Worm (Caenorhabditis elegans) whole organism, L2 larva: Measurements from ENCODE around the gene C54D10.5.

Source experiments
- C34F6.9 ChIP-seq: fragments of 150-350 bp; optimal IDR thresholded peaks from 2 replicates; lab custom pipeline; 2014; ENCODE audit warnings: missing biosample characterization, missing genetic modification characterization
- F13H6.1 ChIP-seq: sonication (generic microtip); optimal IDR thresholded peaks from 2 replicates; lab custom pipeline; 2016; ENCODE audit warnings: missing genetic modification characterization, missing compliant biosample characterization
- R02D3.7 ChIP-seq: fragments of 150-350 bp; optimal IDR thresholded peaks from 2 replicates; lab custom pipeline; 2014; ENCODE audit warnings: missing biosample characterization, missing genetic modification characterization
- Y55F3AM.14 ChIP-seq: fragments of 200-800 bp; sonication (Bioruptor generic); optimal IDR thresholded peaks from 2 replicates; lab custom pipeline; 2018; ENCODE audit warnings: mild to moderate bottlenecking, missing genetic modification characterization, missing compliant biosample characterization
- ZK546.5 ChIP-seq: sonication (generic microtip); optimal IDR thresholded peaks from 2 replicates; lab custom pipeline; 2017; ENCODE audit warnings: missing biosample characterization, missing genetic modification characterization
- alr-1 ChIP-seq: fragments of 150-350 bp; optimal IDR thresholded peaks from 2 replicates; lab custom pipeline; 2014; ENCODE audit warnings: missing biosample characterization, missing genetic modification characterization
- aly-2 ChIP-seq: fragments of 150-350 bp; optimal IDR thresholded peaks from 2 replicates; lab custom pipeline; 2014; ENCODE audit warnings: missing biosample characterization, missing genetic modification characterization
- ama-1 ChIP-seq: fragments of 150-350 bp; optimal IDR thresholded peaks from 2 replicates; lab custom pipeline; 2018; ENCODE audit warnings: inconsistent platforms
- blmp-1 ChIP-seq: sonication (generic microtip); optimal IDR thresholded peaks from 2 replicates; lab custom pipeline; 2017; ENCODE audit warnings: missing genetic modification characterization, mild to moderate bottlenecking, missing compliant biosample characterization, antibody characterized with exemption, moderate library complexity; ENCODE audit not compliant: insufficient read depth
- ceh-16 ChIP-seq: fragments of 150-350 bp; optimal IDR thresholded peaks from 2 replicates; lab custom pipeline; 2014; ENCODE audit warnings: missing biosample characterization, missing genetic modification characterization
- dmd-4 ChIP-seq: sonication (generic microtip); optimal IDR thresholded peaks from 2 replicates; lab custom pipeline; 2017; ENCODE audit warnings: missing biosample characterization, missing genetic modification characterization
- elt-3 ChIP-seq: sonication (generic microtip); optimal IDR thresholded peaks from 2 replicates; lab custom pipeline; 2017; ENCODE audit warnings: missing biosample characterization, missing genetic modification characterization
- fos-1 ChIP-seq: fragments of 150-350 bp; optimal IDR thresholded peaks from 2 replicates; lab custom pipeline; 2014; ENCODE audit warnings: missing biosample characterization, missing genetic modification characterization
- gmeb-1 ChIP-seq: fragments of 150-350 bp; optimal IDR thresholded peaks from 2 replicates; lab custom pipeline; 2014; ENCODE audit warnings: missing biosample characterization, missing genetic modification characterization
- lin-11 ChIP-seq: fragments of 150-350 bp; sonication (generic microtip); optimal IDR thresholded peaks from 2 replicates; lab custom pipeline; 2014; ENCODE audit warnings: missing biosample characterization, missing genetic modification characterization, inconsistent platforms, mixed read lengths
- lin-13 ChIP-seq: fragments of 150-350 bp; optimal IDR thresholded peaks from 2 replicates; lab custom pipeline; 2014; ENCODE audit warnings: missing biosample characterization, missing genetic modification reagents, missing genetic modification characterization
- lsy-2 ChIP-seq, 2 experiments: fragments of 150-350 bp in 1 of 2; sonication (generic microtip) in 1 of 2; optimal IDR thresholded peaks; 2 replicates each; lab custom pipeline; 2014 to 2017; ENCODE audit warnings: missing biosample characterization in 2 of 2, missing genetic modification characterization in 2 of 2
- mab-5 ChIP-seq: fragments of 150-350 bp; optimal IDR thresholded peaks from 2 replicates; lab custom pipeline; 2014; ENCODE audit warnings: missing biosample characterization, missing genetic modification characterization
- mbf-1 ChIP-seq: sonication (generic microtip); optimal IDR thresholded peaks from 2 replicates; lab custom pipeline; 2017; ENCODE audit warnings: missing biosample characterization, missing genetic modification characterization
- mdl-1 ChIP-seq, 2 experiments: fragments of 150-350 bp in 1 of 2; sonication (generic microtip) in 1 of 2; optimal IDR thresholded peaks; 2 replicates each; lab custom pipeline; 2017; ENCODE audit warnings: missing biosample characterization in 2 of 2, missing genetic modification characterization in 2 of 2
- nhr-10 ChIP-seq: sonication (generic microtip); optimal IDR thresholded peaks from 2 replicates; lab custom pipeline; 2017; ENCODE audit warnings: missing biosample characterization, missing genetic modification characterization
- nhr-12 ChIP-seq: fragments of 150-350 bp; optimal IDR thresholded peaks from 2 replicates; lab custom pipeline; 2014; ENCODE audit warnings: missing biosample characterization, missing genetic modification characterization
- nhr-21 ChIP-seq: fragments of 150-350 bp; optimal IDR thresholded peaks from 2 replicates; lab custom pipeline; 2014; ENCODE audit warnings: missing biosample characterization, missing genetic modification characterization
- nhr-23 ChIP-seq: fragments of 150-350 bp; optimal IDR thresholded peaks from 2 replicates; lab custom pipeline; 2014; ENCODE audit warnings: missing biosample characterization, missing genetic modification reagents, missing genetic modification characterization
- nhr-237 ChIP-seq: fragments of 150-350 bp; optimal IDR thresholded peaks from 2 replicates; lab custom pipeline; 2014; ENCODE audit warnings: missing biosample characterization, missing genetic modification characterization
- nhr-25 ChIP-seq: fragments of 150-350 bp; sonication (generic microtip); optimal IDR thresholded peaks from 3 replicates; lab custom pipeline; 2014; ENCODE audit warnings: missing biosample characterization, missing genetic modification characterization
- peb-1 ChIP-seq: fragments of 150-350 bp; optimal IDR thresholded peaks from 2 replicates; lab custom pipeline; 2014; ENCODE audit warnings: missing biosample characterization, missing genetic modification characterization
- sem-4 ChIP-seq: fragments of 150-350 bp; optimal IDR thresholded peaks from 2 replicates; lab custom pipeline; 2014; ENCODE audit warnings: missing biosample characterization, missing genetic modification reagents, missing genetic modification characterization
- skn-1 ChIP-seq: sonication (generic microtip); optimal IDR thresholded peaks from 2 replicates; lab custom pipeline; 2017; ENCODE audit warnings: missing biosample characterization, missing genetic modification characterization
- sma-3 ChIP-seq: sonication (generic microtip); optimal IDR thresholded peaks from 2 replicates; lab custom pipeline; 2016; ENCODE audit warnings: missing genetic modification reagents, missing genetic modification characterization, missing compliant biosample characterization
- sma-9 ChIP-seq, 2 experiments: fragments of 150-350 bp in 1 of 2; sonication (generic microtip) in 1 of 2; optimal IDR thresholded peaks; 2 replicates each; lab custom pipeline; 2014 to 2016; ENCODE audit warnings: missing genetic modification characterization in 2 of 2, mild to moderate bottlenecking in 1 of 2, missing biosample characterization in 1 of 2, missing compliant biosample characterization in 1 of 2, missing genetic modification reagents in 1 of 2, moderate library complexity in 1 of 2
- unc-55 ChIP-seq: fragments of 150-350 bp; sonication (generic microtip); optimal IDR thresholded peaks from 3 replicates; lab custom pipeline; 2014; ENCODE audit warnings: missing biosample characterization, missing genetic modification reagents, missing genetic modification characterization
- zag-1 ChIP-seq: fragments of 150-350 bp; optimal IDR thresholded peaks from 2 replicates; lab custom pipeline; 2014; ENCODE audit warnings: missing biosample characterization, missing genetic modification characterization
- ztf-1 ChIP-seq: fragments of 200-800 bp; sonication (Bioruptor generic); conservative IDR thresholded peaks from 2 replicates; pipeline ENCODE4 v1.3.6; 2022; ENCODE audit warnings: missing genetic modification characterization, missing compliant biosample characterization
- ztf-11 ChIP-seq: sonication (generic microtip); optimal IDR thresholded peaks from 2 replicates; lab custom pipeline; 2017; ENCODE audit warnings: missing biosample characterization, missing genetic modification characterization

Gene C54D10.5

DNA sequence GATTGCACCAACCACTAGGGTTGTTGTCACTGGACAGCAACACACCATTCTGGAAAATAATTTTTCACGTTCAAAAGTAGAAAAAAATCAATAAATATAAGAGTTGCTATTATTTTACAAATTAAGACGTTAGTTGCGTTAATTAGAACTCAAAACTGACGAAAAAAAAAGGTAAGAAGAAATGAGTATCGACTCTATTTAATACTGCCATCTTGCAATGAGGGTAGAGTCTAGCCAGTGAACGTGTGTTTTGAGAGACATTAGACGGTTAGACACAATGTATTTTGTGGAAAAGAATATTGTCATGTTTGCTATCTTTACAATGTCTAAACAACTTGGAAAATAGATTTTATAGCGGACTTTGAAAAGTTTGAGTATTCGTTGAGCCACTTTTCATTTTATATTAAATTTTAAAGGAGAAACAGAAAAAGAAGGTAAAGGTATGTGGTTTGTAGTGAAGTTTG is 15.5 kb upstream of the C54D10.5 start, which contains the start of gene cdr-6 (continued):
- TF ChIP-seq mdl-1 (tag; optimal IDR thresholded peaks at IDR 0.05; lab: Kevin White, UChicago) (no peak), F13H6.1 (peak; percentile 18), lin-13 (GFP tag; lab: Kevin White, UChicago) (no peak), peb-1 (tag; lab: Kevin White, UChicago) (no peak), nhr-21 (no peak), nhr-12 (no peak), nhr-237 (tag; lab: Kevin White, UChicago) (no peak), zag-1 (tag; lab: Kevin White, UChicago) (no peak)

DNA sequence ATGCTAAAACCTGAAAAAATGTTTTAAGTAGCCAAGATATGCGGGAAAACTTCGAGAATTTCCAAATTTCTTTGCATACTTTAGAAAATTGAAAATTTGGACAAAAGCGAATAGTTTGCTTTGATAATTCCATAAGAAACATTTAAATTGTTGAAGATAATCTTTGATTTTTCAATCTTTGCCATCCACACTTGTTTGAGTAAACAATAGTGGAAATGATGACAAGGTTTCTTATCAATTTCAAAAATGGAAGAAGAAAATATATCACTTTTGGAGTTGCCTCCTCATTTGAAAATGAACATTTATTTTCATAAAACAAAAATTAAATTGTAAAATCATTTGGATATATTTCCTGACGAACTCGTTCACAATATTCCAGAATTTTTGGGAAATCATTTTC is 14.8 kb upstream of the C54D10.5 start:
- TF ChIP-seq fos-1 (tag; lab: Kevin White, UChicago) (peak; percentile 59), unc-55 (GFP tag; lab: Kevin White, UChicago) (no peak), sma-9 (GFP tag; optimal IDR thresholded peaks at IDR 0.05; lab: Kevin White, UChicago) (no peak), sma-9 (tag; optimal IDR thresholded peaks at IDR 0.05; lab: Kevin White, UChicago) (no peak), mbf-1 (tag; lab: Kevin White, UChicago) (no peak), skn-1 (tag; lab: Kevin White, UChicago) (peak; percentile 81)

DNA sequence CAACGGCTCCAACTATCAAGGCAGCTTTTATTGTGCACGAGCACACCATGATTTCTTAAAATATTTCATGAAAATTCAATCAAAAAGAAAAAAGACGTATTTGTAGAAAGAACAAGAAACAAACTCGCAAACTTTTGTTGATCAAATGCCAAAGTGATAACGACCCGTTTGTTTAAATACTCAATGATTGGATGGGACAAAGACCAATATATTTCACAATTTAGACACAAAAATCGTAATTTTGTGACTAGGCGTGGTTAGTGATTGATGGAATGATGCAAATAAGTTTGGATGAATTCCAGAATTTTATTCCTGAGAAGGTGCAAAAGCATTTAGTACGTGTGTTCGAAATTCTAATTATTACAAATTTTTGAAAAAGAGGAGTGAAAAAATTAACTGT is 13.5 kb upstream of the C54D10.5 start, which contains the start of gene cdr-2:
Gene cdr-2, minus strand, starts transcription at position 54 of the 400 bp plus-strand sequence.
- TF ChIP-seq nhr-10 (tag; lab: Kevin White, UChicago) (no peak), lin-11 (tag; lab: Kevin White, UChicago) (no peak), sem-4 (tag; lab: Kevin White, UChicago) (no peak), Y55F3AM.14 (no peak), ztf-1 (GFP tag; lab: Robert Waterston, UW) (no peak), ZK546.5 (tag; lab: Kevin White, UChicago) (no peak), F13H6.1 (no peak), dmd-4 (tag; lab: Kevin White, UChicago) (no peak), nhr-23 (no peak), skn-1 (tag; lab: Kevin White, UChicago) (no peak), mdl-1 (tag; optimal IDR thresholded peaks at IDR 0.05; lab: Kevin White, UChicago) (no peak), lsy-2 (tag; optimal IDR thresholded peaks at IDR 0.05; lab: Kevin White, UChicago) (no peak), fos-1 (tag; lab: Kevin White, UChicago) (peak; percentile 81), elt-3 (no peak), sma-3 (GFP tag; lab: Kevin White, UChicago) (no peak), sma-9 (GFP tag; optimal IDR thresholded peaks at IDR 0.05; lab: Kevin White, UChicago) (peak; percentile 63), sma-9 (tag; optimal IDR thresholded peaks at IDR 0.05; lab: Kevin White, UChicago) (no peak)

DNA sequence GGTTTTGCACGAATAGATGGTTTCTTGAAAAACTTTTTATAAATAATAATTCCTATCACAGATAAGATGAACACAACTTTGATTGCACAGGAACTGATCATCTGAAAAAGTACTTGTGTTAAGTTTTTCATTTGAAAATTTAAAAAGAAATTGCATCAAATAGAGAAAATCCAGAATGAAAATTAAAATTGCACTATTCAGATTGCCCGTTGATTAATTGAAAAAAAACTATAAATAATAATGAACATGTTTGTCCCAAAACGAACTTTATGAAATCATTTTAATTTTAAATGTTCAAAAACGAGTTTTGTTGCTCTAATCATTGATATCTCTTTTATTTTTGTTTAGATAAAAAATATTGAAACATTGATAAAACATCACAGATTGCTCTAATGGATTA is 11.9 kb upstream of the C54D10.5 start, which contains the start of gene cdr-3:
Gene cdr-3, minus strand, starts transcription at position 101 of the 400 bp plus-strand sequence.
- TF ChIP-seq alr-1 (tag; lab: Kevin White, UChicago) (no peak), ztf-11 (no peak), ztf-1 (GFP tag; lab: Robert Waterston, UW) (no peak), C34F6.9 (tag; lab: Kevin White, UChicago) (no peak), dmd-4 (tag; lab: Kevin White, UChicago) (no peak), sem-4 (tag; lab: Kevin White, UChicago) (no peak), unc-55 (GFP tag; lab: Kevin White, UChicago) (no peak), nhr-21 (no peak), aly-2 (tag; lab: Kevin White, UChicago) (no peak), gmeb-1 (tag; lab: Kevin White, UChicago) (no peak), nhr-12 (no peak), peb-1 (tag; lab: Kevin White, UChicago) (no peak), mab-5 (tag; lab: Kevin White, UChicago) (no peak)

DNA sequence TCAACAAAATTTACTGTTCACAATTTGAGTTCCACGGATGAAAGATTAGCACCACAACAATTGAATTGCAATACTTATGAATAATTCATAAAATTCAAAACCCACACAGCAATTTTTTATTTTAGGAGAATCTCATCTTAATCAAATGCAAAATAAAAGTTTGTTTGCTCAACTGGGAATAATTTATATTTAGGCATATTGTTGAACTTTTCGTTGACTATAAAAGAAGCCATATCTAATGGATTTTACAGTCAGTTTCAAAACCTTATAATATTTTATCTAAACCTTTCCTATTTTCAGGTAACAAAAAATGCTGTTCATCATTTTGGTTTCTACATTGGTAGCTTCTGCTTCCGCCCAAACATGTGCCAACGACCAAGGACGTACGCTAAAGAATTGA is 10.8 kb upstream of the C54D10.5 start, which contains the start of gene C54D10.3:
Gene C54D10.3, plus strand, starts transcription at position 301 of the 400 bp plus-strand sequence.
- no peak for TF ChIP-seq blmp-1 (tag; lab: Kevin White, UChicago)
- TF ChIP-seq gmeb-1 (tag; lab: Kevin White, UChicago), result no peak
- no peak for TF ChIP-seq nhr-21
- TF ChIP-seq nhr-25 (tag; lab: Kevin White, UChicago), result no peak
- TF ChIP-seq C34F6.9 (tag; lab: Kevin White, UChicago), result no peak
- TF ChIP-seq ceh-16, result no peak
- TF ChIP-seq sma-3 (GFP tag; lab: Kevin White, UChicago), result no peak
- no peak for TF ChIP-seq Y55F3AM.14
- no peak for TF ChIP-seq R02D3.7 (tag; lab: Kevin White, UChicago)
- TF ChIP-seq ama-1 (lab: Kevin White, UChicago), result no peak
- TF ChIP-seq nhr-12, result no peak
- TF ChIP-seq lin-11 (tag; lab: Kevin White, UChicago), result no peak
- TF ChIP-seq mab-5 (tag; lab: Kevin White, UChicago), result no peak
